Worm (Caenorhabditis elegans): ENCODE data around the gene Y37E11B.1.
A peak's percentile ranks its signal among the peaks of the same experiment; 100 is the strongest.

Y37E11B.1 gene

DNA sequence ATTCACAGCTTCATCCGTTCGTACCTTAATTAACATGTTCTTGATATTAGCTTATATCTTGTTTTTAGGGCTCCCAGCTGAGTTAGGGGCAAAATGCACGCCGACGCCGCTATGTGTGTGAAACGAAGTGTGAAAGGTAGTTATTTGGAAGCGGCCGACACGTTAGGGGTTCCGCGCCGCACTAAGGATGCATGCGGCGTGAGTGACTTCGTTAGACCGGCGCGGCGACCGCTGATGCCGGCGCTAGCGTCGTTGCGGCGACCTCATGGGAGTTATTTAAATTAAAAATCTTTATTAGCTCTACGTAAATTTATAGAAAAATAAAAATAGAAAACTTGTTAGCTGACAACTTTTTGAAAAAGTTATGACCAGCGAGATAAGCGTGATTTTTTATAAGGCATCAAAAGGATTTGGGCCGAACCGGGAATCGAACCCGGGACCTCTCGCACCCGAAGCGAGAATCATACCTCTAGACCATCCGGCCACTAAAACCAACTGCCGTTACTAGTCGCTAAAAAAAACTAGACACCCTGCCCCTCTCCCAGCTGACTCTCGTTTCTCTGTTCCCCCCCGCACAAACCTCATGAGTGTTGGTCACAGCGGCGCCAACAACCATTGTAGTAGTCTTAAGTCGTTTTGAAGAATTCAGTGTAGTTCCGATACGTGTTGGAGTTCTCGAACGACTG is 27.5 kb upstream of the Y37E11B.1 start (continued):
- peak; percentile 18 for TF ChIP-seq K12H6.12 (tag; optimal IDR thresholded peaks at IDR 0.05)
- TF ChIP-seq ceh-58 (GFP tag; IDR thresholded peaks at IDR 0.05): no peak
- no peak for TF ChIP-seq F37B4.10 (GFP tag; IDR thresholded peaks at IDR 0.05)
- peak; percentile 84 for TF ChIP-seq nhr-90 (tag; optimal IDR thresholded peaks at IDR 0.05)
- no peak for TF ChIP-seq lir-1 (GFP tag; conservative IDR thresholded peaks at IDR 0.05)
- TF ChIP-seq lag-1 (GFP tag; IDR thresholded peaks at IDR 0.05): no peak
- TF ChIP-seq cebp-1 (GFP tag; IDR thresholded peaks at IDR 0.05): peak; percentile 40; the same call in 1 of the 2 replicates
- TF ChIP-seq cebp-1 (tag; optimal IDR thresholded peaks at IDR 0.05): no peak
- TF ChIP-seq lin-54 (GFP tag; optimal IDR thresholded peaks at IDR 0.05): peak; percentile 47
- no peak for TF ChIP-seq unc-130 (GFP tag; optimal IDR thresholded peaks at IDR 0.05)
- peak; percentile 58; the same call in 1 of the 2 replicates for TF ChIP-seq Y53G8AR.9 (GFP tag; conservative IDR thresholded peaks at IDR 0.05)
- peak; percentile 86 for TF ChIP-seq rpc-1 (optimal IDR thresholded peaks at IDR 0.05)
- TF ChIP-seq rpc-1 (tag; optimal IDR thresholded peaks at IDR 0.05): peak; percentile 86
- peak; percentile 82 for TF ChIP-seq nfyb-1 (GFP tag; IDR thresholded peaks at IDR 0.05)
- no peak for TF ChIP-seq F33H1.4 (GFP tag; IDR thresholded peaks at IDR 0.05)
- TF ChIP-seq aptf-2 (GFP tag; conservative IDR thresholded peaks at IDR 0.05): no peak
- TF ChIP-seq egrh-3 (GFP tag; IDR thresholded peaks at IDR 0.05): peak; percentile 21; the same call in 1 of the 2 replicates
- peak; percentile 41 for TF ChIP-seq ceh-27 (GFP tag; optimal IDR thresholded peaks at IDR 0.05)
- no peak for TF ChIP-seq F57C9.4 (tag; optimal IDR thresholded peaks at IDR 0.05)
- TF ChIP-seq dpl-1 (GFP tag; optimal IDR thresholded peaks at IDR 0.05): no peak
- TF ChIP-seq ekl-4 (GFP tag; IDR thresholded peaks at IDR 0.05): no peak
- TF ChIP-seq snpc-4 (GFP tag; optimal IDR thresholded peaks at IDR 0.05): peak; percentile 78
- TF ChIP-seq snpc-4 (tag; optimal IDR thresholded peaks at IDR 0.05): peak in 3 of 4 experiments; percentile 61 to 94 (median 87)
- 0 out of 2 replicates have a peak, but pooled peaks have one; percentile 41 for TF ChIP-seq hmg-20 (GFP tag; IDR thresholded peaks at IDR 0.05)
- TF ChIP-seq zim-3 (tag; optimal IDR thresholded peaks at IDR 0.05): peak; percentile 82
- no peak for TF ChIP-seq ceh-91 (GFP tag; IDR thresholded peaks at IDR 0.05)
- peak; percentile 36 to 72 for TF ChIP-seq rec-8 (tag; optimal IDR thresholded peaks at IDR 0.05)
- no peak for TF ChIP-seq nhr-27 (tag; optimal IDR thresholded peaks at IDR 0.05)
- no peak for TF ChIP-seq egl-18 (GFP tag; IDR thresholded peaks at IDR 0.05)
- no peak for TF ChIP-seq unc-62 (GFP tag; optimal IDR thresholded peaks at IDR 0.05)
- no peak for TF ChIP-seq nhr-179 (tag; optimal IDR thresholded peaks at IDR 0.05)

DNA sequence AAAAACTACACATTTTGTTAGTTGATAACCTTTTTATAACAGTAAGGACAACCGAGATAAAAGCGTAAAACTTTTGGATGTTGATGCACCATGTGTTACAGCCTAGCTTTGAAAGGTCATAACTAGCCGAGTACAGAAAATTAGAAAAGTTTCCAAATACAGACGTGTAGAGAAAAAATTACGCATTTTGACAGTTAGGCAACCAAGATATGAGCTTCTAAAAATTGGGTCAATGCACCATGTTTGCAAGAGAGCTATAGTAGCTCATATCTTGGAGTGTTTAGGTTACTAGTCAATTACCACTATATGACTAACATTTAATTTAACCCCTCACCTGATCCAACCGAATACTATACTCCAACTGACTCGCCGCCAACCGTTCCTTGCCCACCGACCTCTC is 26.5 kb upstream of the Y37E11B.1 start:
- TF ChIP-seq let-607 (tag; optimal IDR thresholded peaks at IDR 0.05): no peak
- no peak for TF ChIP-seq rec-8 (tag; optimal IDR thresholded peaks at IDR 0.05)
- TF ChIP-seq bed-1 (GFP tag; IDR thresholded peaks at IDR 0.05): no peak
- TF ChIP-seq snpc-4 (GFP tag; optimal IDR thresholded peaks at IDR 0.05): no peak
- TF ChIP-seq snpc-4 (tag; optimal IDR thresholded peaks at IDR 0.05): no peak
- TF ChIP-seq Y95B8A.8 (GFP tag; IDR thresholded peaks at IDR 0.05): no peak
- no peak for TF ChIP-seq F22D6.2 (tag; optimal IDR thresholded peaks at IDR 0.05)
- TF ChIP-seq hmg-1.2 (GFP tag; IDR thresholded peaks at IDR 0.05): no peak
- TF ChIP-seq rcor-1 (GFP tag; IDR thresholded peaks at IDR 0.05): no peak
- no peak for TF ChIP-seq lin-54 (GFP tag; optimal IDR thresholded peaks at IDR 0.05)
- no peak for TF ChIP-seq B0035.1 (tag; optimal IDR thresholded peaks at IDR 0.05)
- TF ChIP-seq lir-1 (GFP tag; conservative IDR thresholded peaks at IDR 0.05): no peak
